Worm (Caenorhabditis elegans): ENCODE data around the gene Y39A1A.24.

DNA sequence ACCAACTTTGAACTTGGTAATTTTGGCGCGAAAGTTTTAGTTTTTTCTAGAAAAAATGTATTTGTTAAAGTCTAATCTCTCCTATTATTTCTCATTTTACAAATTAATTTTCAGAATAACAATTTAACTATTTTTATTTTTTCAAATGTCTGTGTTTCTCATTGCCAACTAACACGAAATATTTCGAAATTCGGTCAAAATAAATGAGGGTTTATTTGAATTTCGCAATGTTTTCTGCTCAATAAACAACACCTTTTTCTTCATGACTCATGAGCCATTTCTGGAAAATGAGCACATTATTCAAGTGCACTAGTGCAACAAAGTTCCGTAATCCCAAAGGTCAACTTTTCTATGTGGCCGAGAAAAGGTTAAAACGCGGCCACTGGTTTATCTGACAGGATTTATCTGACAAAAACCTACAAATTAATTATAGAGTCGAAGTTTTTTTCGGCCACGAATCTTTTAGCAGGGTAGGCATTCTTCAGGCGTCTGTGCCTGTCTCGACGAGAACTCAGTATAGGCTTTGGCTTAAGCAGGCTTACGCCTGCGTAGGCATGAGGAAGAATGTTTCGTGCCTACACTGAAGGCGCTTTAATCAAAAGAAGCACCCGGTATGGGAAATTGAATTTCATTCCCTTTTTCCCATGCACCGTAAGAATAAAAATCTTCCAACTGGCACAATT lies 26.0 kb downstream of the Y39A1A.24 start, which contains the start of gene Y39A1A.27:
- TF ChIP-seq ama-1 (optimal IDR thresholded peaks at IDR 0.05) (no peak), tbx-11 (GFP tag; IDR thresholded peaks at IDR 0.05) (no peak), hnd-1 (tag; optimal IDR thresholded peaks at IDR 0.05) (no peak)
